Fruit fly (Drosophila melanogaster) whole organism, wandering third instar larva: ENCODE data around the gene CG15773.

ENCODE experiments used
- Abd-B ChIP-seq: fragments of >200 bp; optimal IDR thresholded peaks from 2 replicates; lab custom pipeline; 2017; ENCODE audit warnings: missing biosample characterization, missing genetic modification characterization
- CG32264 ChIP-seq: fragments of 200-800 bp; sonication (Bioruptor generic); optimal IDR thresholded peaks from 2 replicates; lab custom pipeline; 2016; ENCODE audit warnings: missing biosample characterization, missing genetic modification characterization
- CG9705 ChIP-seq: fragments of 200-800 bp; sonication (Bioruptor generic); optimal IDR thresholded peaks from 2 replicates; lab custom pipeline; 2018; ENCODE audit warnings: missing biosample characterization, mild to moderate bottlenecking, missing genetic modification characterization
- CrebA ChIP-seq: fragments of 200-800 bp; sonication (Bioruptor generic); optimal IDR thresholded peaks from 2 replicates; lab custom pipeline; 2016; ENCODE audit warnings: missing biosample characterization, mild to moderate bottlenecking, missing genetic modification characterization, borderline replicate concordance
- Dfd ChIP-seq: fragments of >200 bp; optimal IDR thresholded peaks from 2 replicates; lab custom pipeline; 2017; ENCODE audit warnings: missing biosample characterization, missing genetic modification characterization
- Dif ChIP-seq: fragments of 200-275, 200-300 bp; sonication (Bioruptor generic); optimal IDR thresholded peaks from 2 replicates; lab custom pipeline; 2018; ENCODE audit warnings: missing biosample characterization, missing genetic modification characterization; ENCODE audit not compliant: partially characterized antibody
- GATAd ChIP-seq: sonication (Bioruptor generic); optimal IDR thresholded peaks from 2 replicates; lab custom pipeline; 2016; ENCODE audit warnings: missing biosample characterization, missing genetic modification characterization
- HLH106 ChIP-seq: fragments of 200-800 bp; optimal IDR thresholded peaks from 3 replicates; lab custom pipeline; 2019; ENCODE audit warnings: missing biosample characterization, mild to moderate bottlenecking, missing genetic modification characterization, moderate library complexity
- Hnf4 ChIP-seq: fragments of 200-800 bp; sonication (Bioruptor generic); optimal IDR thresholded peaks from 2 replicates; lab custom pipeline; 2016; ENCODE audit warnings: missing biosample characterization, mild to moderate bottlenecking, missing genetic modification characterization
- Hr78 ChIP-seq: fragments of >200 bp; optimal IDR thresholded peaks from 2 replicates; lab custom pipeline; 2017; ENCODE audit warnings: missing biosample characterization, missing genetic modification characterization
- Hr83 ChIP-seq: fragments of 200-300 bp; sonication (Bioruptor generic); optimal IDR thresholded peaks from 2 replicates; lab custom pipeline; 2016; ENCODE audit warnings: missing biosample characterization, mild to moderate bottlenecking, missing genetic modification characterization, moderate library complexity; ENCODE audit not compliant: poor library complexity, severe bottlenecking
- Jra ChIP-seq: sonication (Bioruptor generic); optimal IDR thresholded peaks from 2 replicates; lab custom pipeline; 2016; ENCODE audit warnings: missing biosample characterization, missing genetic modification characterization
- Mio ChIP-seq: sonication (Bioruptor generic); optimal IDR thresholded peaks from 2 replicates; lab custom pipeline; 2016; ENCODE audit warnings: missing biosample characterization, missing genetic modification characterization
- Myc ChIP-seq: fragments of >200 bp; optimal IDR thresholded peaks from 2 replicates; lab custom pipeline; 2017
- N ChIP-seq: fragments of >200 bp; optimal IDR thresholded peaks from 2 replicates; lab custom pipeline; 2018; ENCODE audit warnings: missing biosample characterization, missing external identifiers, missing genetic modification characterization
- OdsH ChIP-seq: fragments of 200-800 bp; sonication (Bioruptor generic); optimal IDR thresholded peaks from 2 replicates; lab custom pipeline; 2016; ENCODE audit warnings: missing biosample characterization, mild to moderate bottlenecking, missing genetic modification characterization
- Rel ChIP-seq, 2 experiments: fragments of 200-800 bp; sonication (Bioruptor generic) in 1 of 2; optimal IDR thresholded peaks; 2 replicates in 1 of 2; 3 replicates in 1 of 2; lab custom pipeline; 2016 to 2019; ENCODE audit warnings: mild to moderate bottlenecking in 2 of 2, missing biosample characterization in 2 of 2, missing genetic modification characterization in 2 of 2, moderate library complexity in 1 of 2
- Sp1 ChIP-seq: fragments of 200-800 bp; sonication (Bioruptor generic); optimal IDR thresholded peaks from 3 replicates; lab custom pipeline; 2019; ENCODE audit warnings: missing biosample characterization, mild to moderate bottlenecking, missing genetic modification characterization, moderate library complexity
- Vsx2 ChIP-seq: fragments of 200-300, 225-300 bp; sonication (Bioruptor generic); optimal IDR thresholded peaks from 2 replicates; lab custom pipeline; 2018; ENCODE audit warnings: missing biosample characterization, missing genetic modification characterization; ENCODE audit not compliant: partially characterized antibody
- br ChIP-seq: fragments of 200-800 bp; sonication (Bioruptor generic); optimal IDR thresholded peaks from 2 replicates; lab custom pipeline; 2016; ENCODE audit warnings: missing biosample characterization, missing genetic modification characterization
- brk ChIP-seq: fragments of 200-800 bp; sonication (Bioruptor generic); optimal IDR thresholded peaks from 2 replicates; lab custom pipeline; 2016; ENCODE audit warnings: missing biosample characterization, mild to moderate bottlenecking, missing genetic modification characterization
- dl ChIP-seq, 2 experiments: fragments of 175-275, 200-275 bp in 1 of 2; fragments of 200-275 bp in 1 of 2; sonication (Bioruptor generic); optimal IDR thresholded peaks; lab custom pipeline; 2018; ENCODE audit warnings: mild to moderate bottlenecking in 2 of 2, missing biosample characterization in 2 of 2, missing genetic modification characterization in 2 of 2, moderate library complexity in 2 of 2; ENCODE audit not compliant: partially characterized antibody in 2 of 2, insufficient read depth in 1 of 2
- dmrt93B ChIP-seq: fragments of 200-800 bp; sonication (Bioruptor generic); optimal IDR thresholded peaks from 2 replicates; lab custom pipeline; 2018; ENCODE audit warnings: missing biosample characterization, mild to moderate bottlenecking, missing genetic modification characterization
- dsf ChIP-seq: sonication (Bioruptor generic); optimal IDR thresholded peaks from 2 replicates; lab custom pipeline; 2016; ENCODE audit warnings: missing biosample characterization, missing genetic modification characterization, borderline replicate concordance
- ey ChIP-seq: fragments of 200-800 bp; sonication (Bioruptor generic); optimal IDR thresholded peaks from 2 replicates; lab custom pipeline; 2016; ENCODE audit warnings: missing biosample characterization, missing genetic modification characterization
- foxo ChIP-seq, 2 experiments: fragments of 200-800 bp; sonication (Bioruptor generic); optimal IDR thresholded peaks; 2 replicates in 1 of 2; 3 replicates in 1 of 2; lab custom pipeline; 2016 to 2017; ENCODE audit warnings: missing biosample characterization in 2 of 2, missing genetic modification characterization in 2 of 2
- fru ChIP-seq: fragments of 200-800 bp; sonication (Bioruptor generic); optimal IDR thresholded peaks from 3 replicates; lab custom pipeline; 2016; ENCODE audit warnings: missing biosample characterization, mild to moderate bottlenecking, missing genetic modification characterization
- h ChIP-seq: fragments of 200-800 bp; sonication (Bioruptor generic); optimal IDR thresholded peaks from 3 replicates; lab custom pipeline; 2016; ENCODE audit warnings: missing biosample characterization, mild to moderate bottlenecking, missing genetic modification characterization
- jim ChIP-seq: fragments of 175-275, 200-325 bp; sonication (Bioruptor generic); optimal IDR thresholded peaks from 2 replicates; lab custom pipeline; 2016; ENCODE audit warnings: missing biosample characterization, mild to moderate bottlenecking, missing genetic modification characterization
- lola ChIP-seq: fragments of >200 bp; optimal IDR thresholded peaks from 2 replicates; lab custom pipeline; 2017; ENCODE audit warnings: missing biosample characterization, missing genetic modification characterization
- pan ChIP-seq: fragments of >200 bp; optimal IDR thresholded peaks from 2 replicates; lab custom pipeline; 2017
- psq ChIP-seq: fragments of 200-800 bp; sonication (Bioruptor generic); optimal IDR thresholded peaks from 3 replicates; lab custom pipeline; 2017; ENCODE audit warnings: missing biosample characterization, mild to moderate bottlenecking, missing genetic modification characterization, moderate library complexity
- rgr ChIP-seq: fragments of 200-800 bp; sonication (Bioruptor generic); optimal IDR thresholded peaks from 3 replicates; lab custom pipeline; 2016; ENCODE audit warnings: missing biosample characterization, mild to moderate bottlenecking, missing genetic modification characterization
- sage ChIP-seq: fragments of 200-800 bp; sonication (Bioruptor generic); optimal IDR thresholded peaks from 2 replicates; lab custom pipeline; 2016; ENCODE audit warnings: missing biosample characterization, mild to moderate bottlenecking, missing genetic modification characterization
- sv ChIP-seq: fragments of 200-800 bp; sonication (Bioruptor generic); optimal IDR thresholded peaks from 3 replicates; lab custom pipeline; 2016; ENCODE audit warnings: missing biosample characterization, missing genetic modification characterization
- tai ChIP-seq: sonication (Bioruptor generic); optimal IDR thresholded peaks from 2 replicates; lab custom pipeline; 2016; ENCODE audit warnings: missing biosample characterization, missing genetic modification characterization
- usp ChIP-seq: fragments of >200 bp; optimal IDR thresholded peaks from 2 replicates; lab custom pipeline; 2017; ENCODE audit warnings: missing biosample characterization, missing genetic modification characterization
- woc ChIP-seq: sonication (Bioruptor generic); optimal IDR thresholded peaks from 2 replicates; lab custom pipeline; 2016; ENCODE audit warnings: missing biosample characterization, mild to moderate bottlenecking, missing genetic modification characterization

Gene CG15773

dm6 chrX:5737676-5738220 lies 5.2 kb downstream of the CG15773 start, which contains the start of gene Snx27:
Snx27 (minus strand) TSS chrX:5738031.
- peak; percentile 38 for TF ChIP-seq Mio (GFP tag; lab: Kevin White, UChicago)
- TF ChIP-seq jim (GFP tag; lab: Kevin White, UChicago): no peak
- no peak for TF ChIP-seq psq
- TF ChIP-seq brk (GFP tag; lab: Kevin White, UChicago): peak; percentile 78
- TF ChIP-seq Myc (lab: Kevin White, UChicago): no peak
- TF ChIP-seq dsf (GFP tag; lab: Kevin White, UChicago): peak; percentile 7
- no peak for TF ChIP-seq tai (GFP tag; lab: Kevin White, UChicago)
- no peak for TF ChIP-seq Dif (GFP tag; lab: Kevin White, UChicago)
- TF ChIP-seq h (GFP tag; lab: Kevin White, UChicago): peak; percentile 52
- peak; percentile 29 for TF ChIP-seq Sp1 (GFP tag; lab: Kevin White, UChicago)
- TF ChIP-seq Vsx2: no peak
- no peak for TF ChIP-seq Rel (GFP tag; optimal IDR thresholded peaks at IDR 0.05; lab: Kevin White, UChicago)
- TF ChIP-seq Rel (tag; optimal IDR thresholded peaks at IDR 0.05; lab: Kevin White, UChicago): peak; percentile 21
- TF ChIP-seq rgr (GFP tag; lab: Kevin White, UChicago): peak; percentile 28
- peak in 1 of 2 experiments; percentile 35 for TF ChIP-seq foxo (GFP tag; optimal IDR thresholded peaks at IDR 0.05; lab: Kevin White, UChicago)
- TF ChIP-seq fru: peak; percentile 85
- TF ChIP-seq woc (GFP tag; lab: Kevin White, UChicago): peak; percentile 35
- no peak for TF ChIP-seq N
- no peak for TF ChIP-seq usp
- TF ChIP-seq Jra: peak; percentile 62
- peak; percentile 89 for TF ChIP-seq Hr83 (GFP tag; lab: Kevin White, UChicago)
- no peak for TF ChIP-seq CG32264 (GFP tag; lab: Kevin White, UChicago)
- TF ChIP-seq lola: no peak
- TF ChIP-seq CG9705 (GFP tag; lab: Kevin White, UChicago): no peak
- no peak for TF ChIP-seq sage
- no peak for TF ChIP-seq dmrt93B (GFP tag; lab: Kevin White, UChicago)
- no peak for TF ChIP-seq OdsH (GFP tag; lab: Kevin White, UChicago)
- no peak for TF ChIP-seq Abd-B (GFP tag; lab: Kevin White, UChicago)
- no peak for TF ChIP-seq Dfd (GFP tag; lab: Kevin White, UChicago)
- TF ChIP-seq HLH106 (tag; lab: Kevin White, UChicago): no peak
- TF ChIP-seq CrebA: no peak
- TF ChIP-seq sv: peak; percentile 10
- no peak for TF ChIP-seq GATAd (GFP tag; lab: Kevin White, UChicago)
- peak; percentile 32 for TF ChIP-seq ey (GFP tag; lab: Kevin White, UChicago)
- peak in 1 of 2 experiments; percentile 17 for TF ChIP-seq dl (GFP tag; optimal IDR thresholded peaks at IDR 0.05; lab: Kevin White, UChicago; ENCODE audit: insufficient read depth in 1 of 2, partially characterized antibody in 2 of 2)
- no peak for TF ChIP-seq Hr78
- no peak for TF ChIP-seq pan (lab: Kevin White, UChicago)
- TF ChIP-seq br (GFP tag; lab: Kevin White, UChicago): peak; percentile 43
- TF ChIP-seq Hnf4 (GFP tag; lab: Kevin White, UChicago): peak; percentile 81
- TF ChIP-seq, all 38 proteins: peak for 17

dm6 chrX:5741625-5742024 lies 9.1 kb downstream of the CG15773 start:
- TF ChIP-seq HLH106 (tag; lab: Kevin White, UChicago) (no peak), Dfd (GFP tag; lab: Kevin White, UChicago) (peak; percentile 88), Hr83 (GFP tag; lab: Kevin White, UChicago) (no peak), OdsH (GFP tag; lab: Kevin White, UChicago) (no peak)
- TF ChIP-seq, all 38 proteins: peak for 1
